Fruit fly (Drosophila melanogaster): ENCODE measurements around the gene Cyp6a18.

Cyp6a18 gene

DNA sequence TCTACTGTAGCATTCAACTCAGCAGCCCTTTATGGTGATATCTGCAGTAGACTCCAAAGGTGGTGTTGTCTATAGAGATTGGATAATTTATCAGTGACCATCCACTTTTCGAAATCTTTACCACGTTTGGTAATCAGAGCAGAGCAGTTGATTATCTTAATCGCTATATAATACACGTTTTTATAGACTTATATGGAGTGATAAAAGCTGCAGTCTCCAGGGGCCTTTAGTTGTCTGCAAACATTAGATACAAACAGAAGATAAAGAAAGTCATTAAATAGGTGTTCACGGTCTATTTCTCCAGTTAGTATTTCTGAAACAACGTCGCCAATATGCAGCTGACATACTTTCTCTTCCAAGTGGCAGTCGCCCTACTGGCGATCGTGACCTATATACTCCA lies at the start of gene Cyp6a18:
Cyp6a18 (plus strand) TSS at position 301 of the 400 bp plus-strand sequence.
- TF ChIP-seq CG8478 (optimal IDR thresholded peaks at IDR 0.05) = no peak
- no peak for TF ChIP-seq CTCF (optimal IDR thresholded peaks at IDR 0.05)

DNA sequence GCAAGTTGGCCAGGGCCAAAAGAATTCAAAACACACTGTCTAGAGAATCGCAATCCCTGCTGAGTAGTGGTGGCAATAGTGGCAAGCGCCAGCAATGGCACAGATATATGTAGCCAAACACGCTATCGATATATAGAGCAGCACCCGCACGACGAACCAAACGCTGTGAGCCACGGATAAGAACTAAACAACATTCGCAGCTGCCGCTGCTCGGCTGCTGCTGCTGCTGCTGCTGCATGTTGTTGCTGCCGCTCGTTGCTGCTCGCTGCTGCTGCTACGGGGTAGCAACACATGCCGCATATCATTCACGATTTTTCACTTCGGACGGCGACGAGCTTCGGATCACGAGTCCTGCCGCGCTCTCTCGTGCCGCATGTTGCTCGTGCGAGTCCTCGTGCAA lies 41.2 kb upstream of the Cyp6a18 start, which contains the start of gene side:
side (minus strand) TSS at position 175 of the 400 bp plus-strand sequence.
- no peak for TF ChIP-seq CG8478 (optimal IDR thresholded peaks at IDR 0.05)

DNA sequence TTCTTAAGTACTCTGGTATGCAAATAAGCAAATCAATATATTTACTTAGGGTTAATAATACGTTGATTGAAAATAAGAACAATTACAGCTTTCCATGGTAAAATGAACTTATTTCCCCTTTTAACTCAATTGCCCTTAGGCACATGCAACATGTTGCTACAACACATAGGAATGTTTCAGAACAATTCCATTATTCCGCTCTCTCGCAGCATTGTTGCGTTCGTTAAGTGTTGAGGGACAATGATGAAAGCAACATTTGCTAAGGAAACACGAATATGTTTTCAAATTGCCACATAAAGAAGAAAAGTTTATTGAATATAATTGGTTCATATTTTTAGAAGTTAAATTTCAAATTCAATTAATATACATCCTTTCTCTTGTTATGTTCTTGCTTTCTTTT lies 40.1 kb upstream of the Cyp6a18 start:
- TF ChIP-seq CTCF (optimal IDR thresholded peaks at IDR 0.05) (no peak), CG8478 (optimal IDR thresholded peaks at IDR 0.05) (no peak)

DNA sequence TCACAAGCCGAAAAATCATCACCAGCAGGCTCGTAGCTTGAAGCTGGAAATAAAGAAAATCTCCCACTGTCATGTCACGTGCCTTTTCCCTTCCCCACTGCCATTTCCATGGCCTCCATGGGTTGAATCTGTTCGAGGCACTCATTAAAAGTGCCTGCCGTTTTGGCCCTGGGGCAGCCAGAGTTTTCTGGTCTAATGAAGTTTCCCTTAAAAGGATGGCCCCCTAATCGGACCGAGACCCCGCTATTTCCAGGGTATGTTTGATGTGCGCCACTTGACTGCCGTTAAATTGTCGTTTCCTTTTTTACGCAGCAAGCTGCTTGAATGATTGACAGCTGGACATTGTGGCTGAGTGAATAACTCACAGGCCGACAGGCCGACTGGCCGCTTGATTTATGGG lies 38.5 kb upstream of the Cyp6a18 start, which contains the start of gene CG43447:
CG43447 (plus strand) TSS at position 301 of the 400 bp plus-strand sequence.
- TF ChIP-seq CG8478 (optimal IDR thresholded peaks at IDR 0.05) = no peak
- no peak for TF ChIP-seq CTCF (optimal IDR thresholded peaks at IDR 0.05)

DNA sequence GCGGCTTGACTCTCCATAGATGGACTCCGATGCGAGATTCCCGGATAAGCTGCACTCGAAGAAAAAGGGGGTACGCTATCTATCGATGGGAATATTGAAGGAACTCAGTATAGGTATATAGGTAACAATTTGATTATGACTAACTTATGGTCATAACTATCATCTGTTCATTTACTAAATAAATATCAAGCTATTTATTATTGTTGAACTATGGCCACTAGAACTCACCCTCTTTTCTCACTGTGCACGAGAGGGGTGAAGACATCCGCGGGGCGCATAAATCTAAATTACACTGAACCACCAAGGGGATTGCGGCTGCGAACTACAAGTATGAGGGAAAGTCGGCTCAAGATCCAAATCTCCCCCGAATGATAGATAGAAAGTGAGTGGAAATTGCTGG lies 37.8 kb upstream of the Cyp6a18 start, which contains the start of gene CG44290:
CG44290 (minus strand) TSS at position 317 of the 400 bp plus-strand sequence.
- TF ChIP-seq CTCF (optimal IDR thresholded peaks at IDR 0.05) (no peak), CG8478 (optimal IDR thresholded peaks at IDR 0.05) (no peak)

DNA sequence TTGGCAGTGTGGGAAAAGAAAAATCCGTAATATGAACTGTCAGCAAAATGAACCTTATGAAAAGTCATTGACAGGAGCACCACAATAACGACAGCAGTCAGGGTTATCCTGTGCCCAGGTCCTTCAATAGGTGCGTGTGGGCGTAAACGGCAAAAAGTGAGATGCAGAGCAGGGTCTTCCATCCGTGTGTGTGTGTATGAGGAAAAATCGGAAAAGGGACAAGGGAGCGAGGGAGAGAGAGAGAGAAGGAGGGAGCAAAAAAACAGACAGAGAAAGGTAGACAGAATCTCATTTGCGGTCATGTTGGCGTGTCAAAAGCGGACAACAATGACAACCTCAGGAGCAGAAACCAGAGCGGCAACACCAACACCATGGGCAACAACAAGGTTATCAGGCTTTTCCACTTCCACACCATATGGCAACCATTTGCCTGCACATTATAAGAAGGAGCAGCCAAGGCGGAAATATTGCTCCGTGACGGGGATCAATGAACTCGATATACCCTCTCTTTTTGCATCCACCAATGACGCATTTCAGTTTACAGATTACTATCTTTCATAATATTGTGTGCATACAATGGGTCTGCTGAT lies 37.2 kb upstream of the Cyp6a18 start:
- no peak for TF ChIP-seq CG8478 (optimal IDR thresholded peaks at IDR 0.05)
- no peak for TF ChIP-seq CTCF (optimal IDR thresholded peaks at IDR 0.05)

DNA sequence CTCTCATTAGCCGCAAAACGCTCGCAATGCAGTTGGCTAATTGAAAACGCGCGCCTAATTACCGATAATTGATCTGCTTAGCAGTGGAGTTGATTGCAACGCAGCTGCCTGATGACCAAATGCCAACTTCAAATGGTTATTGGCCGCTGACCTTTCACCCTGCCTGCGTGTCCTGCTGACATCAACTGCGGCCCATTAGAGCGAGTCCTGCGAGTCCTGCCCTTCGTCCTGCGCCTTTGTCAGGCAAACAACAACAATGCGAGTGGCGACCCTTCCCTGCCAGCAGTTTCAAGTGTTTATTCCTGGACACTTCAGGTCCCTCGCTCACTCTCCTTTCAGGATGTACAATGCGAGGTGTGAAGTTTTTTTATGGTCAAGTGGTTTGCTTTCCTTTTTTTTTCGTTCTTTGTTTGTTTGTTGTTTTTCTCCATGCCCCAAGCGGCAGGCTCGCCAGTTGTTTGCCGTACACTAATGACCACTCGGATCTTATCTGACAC lies 35.9 kb upstream of the Cyp6a18 start:
- TF ChIP-seq CG8478 (optimal IDR thresholded peaks at IDR 0.05) = no peak
- TF ChIP-seq CTCF (optimal IDR thresholded peaks at IDR 0.05) = no peak

DNA sequence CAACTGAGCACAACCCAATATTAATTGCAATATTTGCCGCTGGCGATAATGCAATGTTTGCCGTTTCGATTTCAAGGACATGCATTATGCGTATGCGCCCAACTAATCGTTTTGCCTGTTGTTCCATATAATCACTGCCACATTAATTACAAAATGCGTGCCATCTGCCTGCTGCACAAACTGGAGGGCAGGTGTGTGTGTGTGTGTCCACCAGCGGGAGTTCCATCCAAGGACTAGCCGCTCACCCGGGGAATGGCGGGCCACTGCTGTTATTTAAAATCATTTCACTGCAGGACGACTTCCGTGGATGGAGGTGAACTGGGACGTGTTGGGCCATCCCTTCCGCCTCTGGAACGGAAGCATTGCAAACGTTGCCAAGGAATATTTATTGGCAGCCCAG lies 33.2 kb upstream of the Cyp6a18 start:
- TF ChIP-seq CTCF (optimal IDR thresholded peaks at IDR 0.05) = no peak
- TF ChIP-seq CG8478 (optimal IDR thresholded peaks at IDR 0.05) = no peak

DNA sequence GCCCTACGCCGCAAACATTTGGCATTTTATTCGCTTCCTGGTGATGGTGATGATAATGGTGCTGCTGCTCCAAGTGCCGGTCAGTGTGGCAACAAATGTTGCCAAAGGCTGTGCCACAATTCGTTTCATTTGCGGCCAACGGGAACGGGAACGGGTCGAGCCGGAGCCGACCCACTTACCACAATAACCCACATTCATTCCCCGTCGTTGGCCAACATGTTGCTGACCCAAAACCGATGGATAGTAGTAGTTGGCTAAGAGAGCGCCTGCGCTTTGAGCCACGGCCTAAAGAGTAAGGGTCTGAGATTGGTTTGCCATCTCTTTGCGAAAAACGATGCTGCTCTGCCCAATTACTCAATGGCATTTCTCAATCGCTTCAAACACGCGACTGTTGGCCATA lies 15.6 kb upstream of the Cyp6a18 start:
- no peak for TF ChIP-seq CG8478 (optimal IDR thresholded peaks at IDR 0.05)
- no peak for TF ChIP-seq CTCF (optimal IDR thresholded peaks at IDR 0.05)

DNA sequence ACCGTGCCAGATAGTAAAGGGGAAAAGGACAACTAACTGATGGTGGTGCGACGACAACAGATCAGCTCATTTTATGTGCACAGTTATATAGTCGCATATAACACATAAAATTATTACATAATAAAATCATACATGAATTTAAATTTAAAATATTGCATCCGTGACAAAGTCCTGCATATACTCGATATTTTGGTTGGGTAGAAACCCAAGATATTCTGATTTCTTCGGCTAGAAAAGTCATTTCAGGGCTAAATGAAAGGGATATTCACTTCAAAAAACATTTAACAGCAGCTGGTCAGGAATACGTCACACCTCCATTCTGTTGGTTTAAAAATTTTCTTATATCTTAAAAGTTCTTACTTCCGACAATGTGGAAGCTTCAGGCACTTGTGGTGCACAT lies 14.6 kb upstream of the Cyp6a18 start, which contains the start of gene CG13978:
CG13978 (plus strand) TSS at position 301 of the 400 bp plus-strand sequence.
- no peak for TF ChIP-seq CG8478 (optimal IDR thresholded peaks at IDR 0.05)
- no peak for TF ChIP-seq CTCF (optimal IDR thresholded peaks at IDR 0.05)

DNA sequence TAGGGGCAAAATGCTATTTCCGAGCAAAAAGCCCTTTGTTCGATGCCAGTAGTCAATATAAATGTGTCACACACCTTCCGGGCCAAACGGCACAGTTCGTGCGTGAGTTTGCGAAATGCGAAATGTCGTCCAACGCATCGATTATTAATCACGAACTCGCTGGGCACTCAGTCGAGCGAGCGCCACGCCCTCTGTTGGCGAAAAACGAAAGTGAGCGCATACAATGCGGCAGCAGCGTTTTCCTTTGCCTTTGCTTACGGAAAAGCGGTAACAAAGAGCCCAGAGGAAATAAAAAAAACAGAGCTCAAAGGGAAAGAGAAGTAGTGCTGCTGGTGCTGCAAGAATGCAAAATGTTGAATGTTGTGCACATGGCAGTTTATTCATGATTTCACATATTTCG lies 968 bp upstream of the Cyp6a18 start:
- TF ChIP-seq CG8478 (optimal IDR thresholded peaks at IDR 0.05) (no peak), CTCF (optimal IDR thresholded peaks at IDR 0.05) (peak; percentile 75 to 85)

DNA sequence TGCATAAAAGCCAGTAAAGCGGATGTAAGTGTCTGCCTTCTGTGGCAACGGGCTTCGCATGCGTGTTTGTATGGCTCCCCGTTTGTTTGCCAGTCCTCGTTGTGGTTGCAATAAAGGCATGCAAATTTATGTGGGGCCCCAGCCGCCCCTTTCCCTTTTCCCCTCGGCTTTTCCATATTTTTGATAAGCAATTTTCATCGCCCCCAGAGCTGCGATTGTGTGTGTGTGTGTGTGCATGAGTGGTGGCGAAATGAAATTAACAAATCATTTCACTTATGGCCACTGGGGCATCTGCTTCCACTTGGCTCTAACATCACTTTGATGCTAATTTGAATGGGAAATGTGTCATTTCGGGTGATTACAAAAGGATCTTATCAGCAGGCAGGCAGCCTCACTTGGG lies 9.2 kb downstream of the Cyp6a18 start, which contains the start of gene Gr98a:
Gr98a (plus strand) TSS at position 301 of the 400 bp plus-strand sequence.
- TF ChIP-seq CTCF (optimal IDR thresholded peaks at IDR 0.05) (no peak), CG8478 (optimal IDR thresholded peaks at IDR 0.05) (no peak)

DNA sequence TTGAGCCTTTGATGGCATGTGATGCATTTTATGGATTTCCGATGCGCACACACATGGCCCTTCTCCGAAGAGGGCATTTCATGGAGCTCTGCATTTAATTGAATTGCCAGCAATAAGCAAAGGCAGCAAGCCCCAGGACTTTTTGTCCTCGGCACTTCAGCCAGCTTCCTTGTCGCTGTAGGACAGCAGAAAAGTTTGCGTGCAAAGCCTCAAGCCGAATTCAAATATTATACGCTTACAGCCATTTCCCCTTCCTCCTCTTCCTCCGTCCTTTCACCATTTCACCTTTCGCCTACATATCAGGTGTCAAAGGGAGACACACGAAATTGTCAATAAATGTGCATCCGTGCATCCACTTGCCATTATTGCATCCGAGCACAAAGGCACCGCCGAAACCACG lies 19.1 kb downstream of the Cyp6a18 start:
- TF ChIP-seq CG8478 (optimal IDR thresholded peaks at IDR 0.05) = no peak
- no peak for TF ChIP-seq CTCF (optimal IDR thresholded peaks at IDR 0.05)

DNA sequence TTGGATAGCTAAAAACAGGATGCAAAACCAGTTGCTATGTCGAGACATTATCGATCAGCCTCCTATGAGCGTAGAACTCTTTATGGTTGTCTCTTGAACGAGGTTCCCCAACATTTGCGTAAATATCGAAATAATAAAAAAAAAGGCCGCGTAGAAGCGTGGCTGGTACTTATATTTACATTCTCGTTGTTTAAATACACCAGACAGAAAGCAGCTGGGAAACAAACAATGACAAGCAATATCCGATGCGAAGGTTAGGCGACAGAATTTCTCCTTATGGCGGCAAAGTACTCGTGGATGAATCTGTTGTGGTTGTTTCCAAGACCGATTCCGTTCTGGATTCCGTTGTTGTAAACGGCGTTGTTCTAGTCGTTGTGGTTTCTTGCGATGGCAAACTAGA lies 23.5 kb downstream of the Cyp6a18 start, which contains the start of gene CG43139:
CG43139 (minus strand) TSS at position 88 of the 400 bp plus-strand sequence.
- no peak for TF ChIP-seq CG8478 (optimal IDR thresholded peaks at IDR 0.05)
- no peak for TF ChIP-seq CTCF (optimal IDR thresholded peaks at IDR 0.05)

DNA sequence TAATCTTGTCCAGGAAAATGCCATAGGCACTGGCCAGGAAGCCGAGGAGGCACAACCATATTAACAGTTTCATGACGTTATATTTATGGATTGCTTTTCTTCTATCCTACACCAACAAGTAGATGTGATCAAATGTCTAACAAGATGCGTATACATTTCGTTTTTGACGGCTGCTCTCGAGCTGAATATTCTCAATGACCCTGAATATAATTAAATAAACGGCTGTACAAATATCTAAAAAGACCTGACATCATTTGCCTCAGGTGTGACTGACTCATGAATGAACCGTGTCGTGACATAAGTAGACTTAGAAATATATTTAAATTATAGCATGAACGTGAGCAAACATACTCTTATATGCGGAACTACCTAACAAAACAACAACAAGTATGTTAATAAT lies 24.4 kb downstream of the Cyp6a18 start, which contains the start of gene CG5402:
CG5402 (minus strand) TSS at position 101 of the 400 bp plus-strand sequence.
- TF ChIP-seq CG8478 (optimal IDR thresholded peaks at IDR 0.05) = no peak
- TF ChIP-seq CTCF (optimal IDR thresholded peaks at IDR 0.05) = no peak

DNA sequence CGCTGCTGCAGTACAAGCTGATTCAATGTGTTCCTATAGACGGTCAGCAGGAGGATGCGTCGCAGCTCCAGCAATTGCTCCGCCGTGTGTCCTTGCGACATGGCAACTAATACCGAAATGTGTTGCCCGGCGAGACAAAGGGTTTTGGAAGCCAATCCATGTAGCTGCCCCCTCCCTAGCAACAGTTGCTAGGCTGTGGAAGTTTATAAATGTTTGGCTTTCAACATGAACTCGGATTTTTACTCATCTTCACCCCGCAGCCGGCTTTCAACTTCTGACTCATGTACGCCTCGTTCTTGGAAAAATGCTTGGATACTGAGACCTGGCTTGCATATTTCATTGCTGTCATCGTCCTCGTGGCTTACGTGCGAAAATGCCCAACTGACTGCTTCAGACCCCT lies 38.7 kb downstream of the Cyp6a18 start, which contains the start of gene CG13972:
CG13972 (minus strand) TSS at position 101 of the 400 bp plus-strand sequence.
- no peak for TF ChIP-seq CG8478 (optimal IDR thresholded peaks at IDR 0.05)
- no peak for TF ChIP-seq CTCF (optimal IDR thresholded peaks at IDR 0.05)
